Worm (Caenorhabditis elegans) whole organism, young adult: ENCODE measurements around the gene Y54G2A.15.

Source experiments
- F10E7.11 ChIP-seq: sonication (generic microtip); optimal IDR thresholded peaks from 2 replicates; lab custom pipeline; 2017; ENCODE audit warnings: mild to moderate bottlenecking, missing genetic modification characterization, moderate library complexity, missing compliant biosample characterization
- F23B12.7 ChIP-seq: sonication (generic microtip); optimal IDR thresholded peaks from 2 replicates; lab custom pipeline; 2017; ENCODE audit warnings: missing genetic modification characterization, mild to moderate bottlenecking, missing compliant biosample characterization, antibody characterized with exemption, moderate library complexity; ENCODE audit not compliant: insufficient read depth
- F33H1.4 ChIP-seq: fragments of 200-800 bp; sonication (Bioruptor generic); IDR thresholded peaks from 2 replicates; pipeline ENCODE4 v1.3.6; 2022; ENCODE audit warnings: missing genetic modification reagents, missing genetic modification characterization, missing compliant biosample characterization
- F37B4.10 ChIP-seq: fragments of 200-800 bp; sonication (Bioruptor generic); IDR thresholded peaks from 2 replicates; pipeline ENCODE4 v1.3.6; 2022; ENCODE audit warnings: missing genetic modification characterization, missing compliant biosample characterization
- F49E8.2 ChIP-seq: sonication (generic microtip); optimal IDR thresholded peaks from 3 replicates; lab custom pipeline; 2017; ENCODE audit warnings: missing genetic modification characterization, mild to moderate bottlenecking, missing compliant biosample characterization, antibody characterized with exemption, moderate library complexity; ENCODE audit not compliant: insufficient read depth
- F57A8.1 ChIP-seq: fragments of 200-800 bp; sonication (Bioruptor generic); optimal IDR thresholded peaks from 2 replicates; lab custom pipeline; 2018; ENCODE audit warnings: mild to moderate bottlenecking, missing genetic modification characterization, moderate library complexity, missing compliant biosample characterization
- T07F8.4 ChIP-seq: sonication (generic microtip); optimal IDR thresholded peaks from 2 replicates; lab custom pipeline; 2016; ENCODE audit warnings: mild to moderate bottlenecking, missing genetic modification characterization, moderate library complexity, missing compliant biosample characterization
- Y56A3A.18 ChIP-seq: fragments of 200-800 bp; sonication (Bioruptor generic); IDR thresholded peaks from 2 replicates; pipeline ENCODE4 v1.3.6; 2022; ENCODE audit warnings: missing genetic modification reagents, missing genetic modification characterization, missing compliant biosample characterization
- Y67H2A.10 ChIP-seq: fragments of 200-800 bp; sonication (Bioruptor generic); conservative IDR thresholded peaks from 2 replicates; pipeline ENCODE4 v1.3.6; 2022; ENCODE audit warnings: missing genetic modification reagents, missing genetic modification characterization, missing compliant biosample characterization
- Y79H2A.3 ChIP-seq: fragments of 200-800 bp; sonication (Bioruptor generic); conservative IDR thresholded peaks from 2 replicates; pipeline ENCODE4 v1.3.6; 2022; ENCODE audit warnings: missing genetic modification reagents, missing genetic modification characterization, missing compliant biosample characterization
- ZK185.1 ChIP-seq: sonication (generic microtip); optimal IDR thresholded peaks from 2 replicates; lab custom pipeline; 2016; ENCODE audit warnings: mild to moderate bottlenecking, missing genetic modification characterization, missing compliant biosample characterization; ENCODE audit not compliant: poor library complexity, severe bottlenecking
- ama-1 ChIP-seq, 3 experiments: fragments of 150-350 bp in 1 of 3; sonication (generic microtip) in 2 of 3; optimal IDR thresholded peaks; 2 replicates each; lab custom pipeline; 2014 to 2018; ENCODE audit warnings: missing biosample characterization in 2 of 3, missing genetic modification characterization in 2 of 3, missing genetic modification reagents in 2 of 3
- aptf-2 ChIP-seq: fragments of 200-800 bp; sonication (Bioruptor generic); conservative IDR thresholded peaks from 2 replicates; pipeline ENCODE4 v1.3.6; 2022; ENCODE audit warnings: missing genetic modification reagents, missing genetic modification characterization, missing compliant biosample characterization
- atf-7 ChIP-seq: sonication (generic microtip); optimal IDR thresholded peaks from 2 replicates; lab custom pipeline; 2017; ENCODE audit warnings: mild to moderate bottlenecking, missing genetic modification characterization, missing compliant biosample characterization
- attf-5 ChIP-seq: fragments of 200-800 bp; sonication (Bioruptor generic); optimal IDR thresholded peaks from 2 replicates; lab custom pipeline; 2018; ENCODE audit warnings: mild to moderate bottlenecking, missing genetic modification characterization, missing compliant biosample characterization
- bed-1 ChIP-seq: fragments of 200-800 bp; sonication (Bioruptor generic); IDR thresholded peaks from 2 replicates; pipeline ENCODE4 v1.3.6; 2022; ENCODE audit warnings: missing genetic modification reagents, missing genetic modification characterization, missing compliant biosample characterization
- bed-2 ChIP-seq: fragments of 200-800 bp; sonication (Bioruptor generic); IDR thresholded peaks from 2 replicates; pipeline ENCODE4 v1.3.6; 2022; ENCODE audit warnings: missing genetic modification reagents, missing genetic modification characterization, missing compliant biosample characterization
- ccch-3 ChIP-seq: fragments of 200-800 bp; sonication (Bioruptor generic); optimal IDR thresholded peaks from 2 replicates; lab custom pipeline; 2018; ENCODE audit warnings: mild to moderate bottlenecking, missing genetic modification characterization, missing compliant biosample characterization
- ceh-27 ChIP-seq: fragments of 200-800 bp; sonication (Bioruptor generic); optimal IDR thresholded peaks from 2 replicates; lab custom pipeline; 2018; ENCODE audit warnings: mild to moderate bottlenecking, missing genetic modification characterization, moderate library complexity, missing compliant biosample characterization
- ceh-40 ChIP-seq: fragments of 200-800 bp; sonication (Bioruptor generic); IDR thresholded peaks from 2 replicates; pipeline ENCODE4 v1.3.6; 2022; ENCODE audit warnings: missing genetic modification characterization, missing compliant biosample characterization
- ceh-58 ChIP-seq: fragments of 200-800 bp; sonication (Bioruptor generic); IDR thresholded peaks from 2 replicates; pipeline ENCODE4 v1.3.6; 2022; ENCODE audit warnings: missing genetic modification characterization, missing compliant biosample characterization
- ceh-79 ChIP-seq: sonication (generic microtip); optimal IDR thresholded peaks from 2 replicates; lab custom pipeline; 2017; ENCODE audit warnings: mild to moderate bottlenecking, missing genetic modification characterization, missing compliant biosample characterization
- ceh-91 ChIP-seq: fragments of 200-800 bp; sonication (Bioruptor generic); IDR thresholded peaks from 2 replicates; pipeline ENCODE4 v1.3.6; 2022; ENCODE audit warnings: missing genetic modification reagents, missing genetic modification characterization, missing compliant biosample characterization
- fkh-3 ChIP-seq: sonication (generic microtip); optimal IDR thresholded peaks from 2 replicates; lab custom pipeline; 2016; ENCODE audit warnings: mild to moderate bottlenecking, missing genetic modification characterization, missing compliant biosample characterization
- gei-17 ChIP-seq: fragments of 200-800 bp; sonication (Bioruptor generic); optimal IDR thresholded peaks from 2 replicates; lab custom pipeline; 2018; ENCODE audit warnings: mild to moderate bottlenecking, missing genetic modification characterization, missing compliant biosample characterization
- hlh-26 ChIP-seq: fragments of 200-800 bp; sonication (Bioruptor generic); conservative IDR thresholded peaks from 2 replicates; pipeline ENCODE4 v1.3.6; 2022; ENCODE audit warnings: missing genetic modification reagents, missing genetic modification characterization, missing compliant biosample characterization
- hrde-1 ChIP-seq: sonication (generic microtip); optimal IDR thresholded peaks from 2 replicates; lab custom pipeline; 2016; ENCODE audit warnings: missing genetic modification characterization, mild to moderate bottlenecking, missing compliant biosample characterization, moderate library complexity, missing genotype, missing genetic modification reagents, borderline replicate concordance
- let-607 ChIP-seq, 2 experiments: fragments of 200-800 bp in 1 of 2; sonication (Bioruptor generic) in 1 of 2; sonication (generic microtip) in 1 of 2; optimal IDR thresholded peaks; 2 replicates each; lab custom pipeline; 2016 to 2018; ENCODE audit warnings: mild to moderate bottlenecking in 2 of 2, missing compliant biosample characterization in 2 of 2, missing genetic modification characterization in 2 of 2, moderate library complexity in 2 of 2, missing genotype in 1 of 2
- lin-35 ChIP-seq, 3 experiments: fragments of 150-350 bp in 2 of 3; sonication (generic microtip) in 1 of 3; optimal IDR thresholded peaks; 2 replicates each; lab custom pipeline; 2014 to 2018; ENCODE audit warnings: missing biosample characterization in 3 of 3, missing genetic modification characterization in 3 of 3, missing genetic modification reagents in 3 of 3
- madf-3 ChIP-seq: fragments of 200-800 bp; sonication (Bioruptor generic); IDR thresholded peaks from 2 replicates; pipeline ENCODE4 v1.3.6; 2022; ENCODE audit warnings: missing genetic modification reagents, missing genetic modification characterization, missing compliant biosample characterization
- madf-6 ChIP-seq: fragments of 200-800 bp; sonication (Bioruptor generic); IDR thresholded peaks from 2 replicates; pipeline ENCODE4 v1.3.6; 2022; ENCODE audit warnings: missing genetic modification reagents, missing genetic modification characterization, missing compliant biosample characterization
- mel-28 ChIP-seq: sonication (generic microtip); optimal IDR thresholded peaks from 2 replicates; lab custom pipeline; 2016; ENCODE audit warnings: borderline replicate concordance, mild to moderate bottlenecking, missing genetic modification characterization, missing compliant biosample characterization
- mxl-1 ChIP-seq: sonication (generic microtip); optimal IDR thresholded peaks from 2 replicates; lab custom pipeline; 2016; ENCODE audit warnings: missing genetic modification characterization, missing compliant biosample characterization
- nhr-179 ChIP-seq: sonication (generic microtip); optimal IDR thresholded peaks from 2 replicates; lab custom pipeline; 2016; ENCODE audit warnings: mild to moderate bottlenecking, missing genetic modification characterization, missing compliant biosample characterization
- nhr-80 ChIP-seq: sonication (generic microtip); optimal IDR thresholded peaks from 2 replicates; lab custom pipeline; 2016; ENCODE audit warnings: missing genetic modification characterization, missing compliant biosample characterization
- pha-4 ChIP-seq: fragments of 150-350 bp; sonication (generic microtip); optimal IDR thresholded peaks from 2 replicates; lab custom pipeline; 2014; ENCODE audit warnings: missing biosample characterization, missing genetic modification reagents, missing genetic modification characterization
- rpc-1 ChIP-seq, 2 experiments: fragments of 150-350 bp in 1 of 2; sonication (generic microtip) in 1 of 2; optimal IDR thresholded peaks; 2 replicates each; lab custom pipeline; 2014 to 2018; ENCODE audit warnings: missing biosample characterization in 1 of 2, missing genetic modification characterization in 1 of 2, missing genetic modification reagents in 1 of 2, missing genotype in 1 of 2
- sdz-38 ChIP-seq: sonication (generic microtip); optimal IDR thresholded peaks from 2 replicates; lab custom pipeline; 2016; ENCODE audit warnings: missing genotype, missing genetic modification characterization, missing compliant biosample characterization
- snpc-1.1 ChIP-seq: sonication (generic microtip); optimal IDR thresholded peaks from 2 replicates; lab custom pipeline; 2017; ENCODE audit warnings: missing genetic modification characterization, mild to moderate bottlenecking, missing compliant biosample characterization, antibody characterized with exemption, moderate library complexity, missing genotype, missing genetic modification reagents; ENCODE audit not compliant: insufficient read depth
- somi-1 ChIP-seq: fragments of 200-800 bp; sonication (Bioruptor generic); optimal IDR thresholded peaks from 2 replicates; lab custom pipeline; 2018; ENCODE audit warnings: mild to moderate bottlenecking, missing genetic modification characterization, missing compliant biosample characterization
- sptf-2 ChIP-seq: fragments of 200-800 bp; sonication (Bioruptor generic); optimal IDR thresholded peaks from 2 replicates; lab custom pipeline; 2018; ENCODE audit warnings: mild to moderate bottlenecking, missing genetic modification characterization, missing compliant biosample characterization
- tbp1 ChIP-seq: fragments of 200-800 bp; sonication (Bioruptor generic); optimal IDR thresholded peaks from 2 replicates; lab custom pipeline; 2018; ENCODE audit warnings: mild to moderate bottlenecking, missing genetic modification characterization, missing compliant biosample characterization
- unc-62 ChIP-seq: fragments of 150-350 bp; optimal IDR thresholded peaks from 2 replicates; lab custom pipeline; 2014; ENCODE audit warnings: missing biosample characterization, missing genetic modification reagents, missing genetic modification characterization
- zfh-2 ChIP-seq: fragments of 200-800 bp; sonication (Bioruptor generic); conservative IDR thresholded peaks from 2 replicates; pipeline ENCODE4 v1.3.6; 2022; ENCODE audit warnings: missing genetic modification reagents, missing genetic modification characterization, missing compliant biosample characterization
- ztf-22 ChIP-seq: fragments of 200-800 bp; sonication (Bioruptor generic); optimal IDR thresholded peaks from 2 replicates; lab custom pipeline; 2018; ENCODE audit warnings: mild to moderate bottlenecking, missing genetic modification characterization, moderate library complexity, missing compliant biosample characterization
- ztf-25 ChIP-seq: fragments of 200-800 bp; sonication (Bioruptor generic); IDR thresholded peaks from 2 replicates; pipeline ENCODE4 v1.3.6; 2022; ENCODE audit warnings: missing genetic modification reagents, missing genetic modification characterization, missing compliant biosample characterization
- ztf-6 ChIP-seq: fragments of 200-800 bp; sonication (Bioruptor generic); IDR thresholded peaks from 2 replicates; pipeline ENCODE4 v1.3.6; 2022; ENCODE audit warnings: missing genetic modification reagents, missing genetic modification characterization, missing compliant biosample characterization

Y54G2A.15 gene

DNA sequence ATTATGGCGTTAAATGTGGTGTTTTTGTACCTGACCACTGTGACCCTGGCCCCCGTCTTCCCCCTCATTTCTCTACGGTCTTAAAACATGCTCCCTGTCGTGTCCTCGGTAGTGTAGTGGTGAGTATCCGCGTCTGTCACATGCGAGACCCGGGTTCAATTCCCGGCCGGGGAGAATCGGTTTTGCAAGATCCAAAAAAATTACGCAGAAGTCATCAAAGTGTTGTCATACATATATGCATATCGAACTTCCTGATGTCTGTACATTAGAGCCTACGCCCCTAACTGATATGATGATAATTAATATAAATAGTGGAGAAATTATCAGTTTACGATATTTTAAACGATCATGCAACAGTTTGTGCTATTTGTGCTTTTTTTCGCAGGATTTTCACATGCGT is 38.3 kb downstream of the Y54G2A.15 start, which contains the start of gene Y54G2A.45 (continued):
- TF ChIP-seq snpc-1.1 (tag; lab: Kevin White, UChicago) (peak; percentile 47), F10E7.11 (tag; lab: Kevin White, UChicago) (no peak), F57A8.1 (GFP tag; lab: Kevin White, UChicago) (no peak), let-607 (tag; optimal IDR thresholded peaks at IDR 0.05; lab: Kevin White, UChicago) (peak; percentile 44 to 65), nhr-179 (tag; lab: Kevin White, UChicago) (peak; percentile 24), ama-1 (optimal IDR thresholded peaks at IDR 0.05; lab: Kevin White, UChicago) (no peak), ama-1 (GFP tag; optimal IDR thresholded peaks at IDR 0.05; lab: Kevin White, UChicago) (peak in 1 of 2 experiments; percentile 6), hrde-1 (tag; lab: Kevin White, UChicago) (peak; percentile 87), ceh-40 (peak; percentile 30; the same call in 1 of the 2 replicates), Y67H2A.10 (GFP tag; lab: Robert Waterston, UW) (no peak), F33H1.4 (peak; percentile 46), fkh-3 (tag; lab: Kevin White, UChicago) (no peak), lin-35 (GFP tag; optimal IDR thresholded peaks at IDR 0.05; lab: Kevin White, UChicago) (peak in 2 of 3 experiments; percentile 35 to 40), Y79H2A.3 (GFP tag; lab: Robert Waterston, UW) (no peak), sptf-2 (GFP tag; lab: Kevin White, UChicago) (peak; percentile 84), F49E8.2 (peak; percentile 79), T07F8.4 (peak; percentile 76), madf-3 (GFP tag; lab: Robert Waterston, UW) (no peak), hlh-26 (GFP tag; lab: Robert Waterston, UW) (no peak), somi-1 (GFP tag; lab: Kevin White, UChicago) (no peak), Y56A3A.18 (GFP tag; lab: Robert Waterston, UW) (peak; percentile 90; the same call in 1 of the 2 replicates), ceh-79 (tag; lab: Kevin White, UChicago) (no peak), madf-6 (peak; percentile 64), tbp1 (GFP tag; lab: Kevin White, UChicago) (peak; percentile 94), F37B4.10 (GFP tag; lab: Robert Waterston, UW) (no peak), bed-1 (no peak), ZK185.1 (peak; percentile 83), ceh-27 (peak; percentile 20), mel-28 (tag; lab: Kevin White, UChicago) (no peak), nhr-80 (tag; lab: Kevin White, UChicago) (peak; percentile 97), mxl-1 (tag; lab: Kevin White, UChicago) (peak; percentile 79), zfh-2 (GFP tag; lab: Robert Waterston, UW) (peak; percentile 56; the same call in 1 of the 2 replicates), pha-4 (tag; lab: Kevin White, UChicago) (no peak), aptf-2 (GFP tag; lab: Robert Waterston, UW) (no peak), ccch-3 (GFP tag; lab: Kevin White, UChicago) (no peak), ceh-91 (GFP tag; lab: Robert Waterston, UW) (no peak), atf-7 (peak; percentile 85), rpc-1 (optimal IDR thresholded peaks at IDR 0.05; lab: Kevin White, UChicago) (peak; percentile 93), rpc-1 (tag; optimal IDR thresholded peaks at IDR 0.05; lab: Kevin White, UChicago) (peak; percentile 95), sdz-38 (tag; lab: Kevin White, UChicago) (peak; percentile 43), ztf-6 (GFP tag; lab: Robert Waterston, UW) (no peak), ztf-22 (GFP tag; lab: Kevin White, UChicago) (peak; percentile 90), bed-2 (GFP tag; lab: Robert Waterston, UW) (no peak), gei-17 (GFP tag; lab: Kevin White, UChicago) (no peak), ztf-25 (GFP tag; lab: Robert Waterston, UW) (peak; percentile 90; the same call in 1 of the 2 replicates), attf-5 (peak; percentile 43), ceh-58 (GFP tag; lab: Robert Waterston, UW) (no peak), unc-62 (GFP tag; lab: Kevin White, UChicago) (no peak), F23B12.7 (tag; lab: Kevin White, UChicago) (peak; percentile 80)
